Fruit fly (Drosophila melanogaster) whole organism, embryonic: ENCODE data around the gene CG8460.

Experiments
- Ada2b ChIP-seq: fragments of 200-800 bp; sonication (Bioruptor generic); IDR thresholded peaks from 2 replicates; pipeline ENCODE4 v1.3.6; 2022; ENCODE audit warnings: missing biosample characterization, missing genetic modification characterization
- Atf-2 ChIP-seq: fragments of 200-800 bp; sonication (Bioruptor generic); optimal IDR thresholded peaks from 2 replicates; lab custom pipeline; 2016; ENCODE audit warnings: missing biosample characterization, missing genetic modification characterization
- Atf6 ChIP-seq: fragments of 200-800 bp; sonication (Bioruptor generic); IDR thresholded peaks from 2 replicates; pipeline ENCODE4 v1.3.6; 2022; ENCODE audit warnings: missing biosample characterization, missing genetic modification characterization
- CG10209 ChIP-seq: fragments of 200-800 bp; sonication (Bioruptor generic); optimal IDR thresholded peaks from 3 replicates; lab custom pipeline; 2017; ENCODE audit warnings: missing biosample characterization, mild to moderate bottlenecking, missing genetic modification characterization, missing genetic modification reagents
- CG1024 ChIP-seq: fragments of 200-800 bp; sonication (Bioruptor generic); IDR thresholded peaks from 2 replicates; pipeline ENCODE4 v1.3.6; 2022; ENCODE audit warnings: missing biosample characterization, missing genetic modification characterization
- CG10274 ChIP-seq: fragments of 200-800 bp; sonication (Bioruptor generic); optimal IDR thresholded peaks from 3 replicates; lab custom pipeline; 2017; ENCODE audit warnings: missing biosample characterization, mild to moderate bottlenecking, missing genetic modification characterization
- CG10959 ChIP-seq: fragments of 200-800 bp; sonication (Bioruptor generic); IDR thresholded peaks from 2 replicates; pipeline ENCODE4 v1.3.6; 2022; ENCODE audit warnings: missing biosample characterization, missing genetic modification characterization
- CG10979 ChIP-seq: fragments of 200-800 bp; sonication (Bioruptor generic); optimal IDR thresholded peaks from 2 replicates; lab custom pipeline; 2018; ENCODE audit warnings: missing biosample characterization, mild to moderate bottlenecking, missing genetic modification characterization, moderate library complexity
- CG11695 ChIP-seq: fragments of 200-800 bp; sonication (Bioruptor generic); IDR thresholded peaks from 3 replicates; pipeline ENCODE4 v1.3.6; 2022; ENCODE audit warnings: missing biosample characterization, missing genetic modification characterization
- CG13775 ChIP-seq: fragments of 200-800 bp; sonication (Bioruptor generic); optimal IDR thresholded peaks from 3 replicates; lab custom pipeline; 2017; ENCODE audit warnings: missing biosample characterization, mild to moderate bottlenecking, missing genetic modification characterization
- CG14014 ChIP-seq: fragments of 200-800 bp; sonication (Bioruptor generic); IDR thresholded peaks from 2 replicates; pipeline ENCODE4 v1.3.6; 2022; ENCODE audit warnings: missing biosample characterization, missing genetic modification characterization
- CG14050 ChIP-seq: fragments of 200-800 bp; sonication (Bioruptor generic); IDR thresholded peaks from 3 replicates; pipeline ENCODE4 v1.3.6; 2022; ENCODE audit warnings: missing biosample characterization, missing genetic modification characterization
- CG1602 ChIP-seq: fragments of 200-800 bp; sonication (Bioruptor generic); optimal IDR thresholded peaks from 3 replicates; lab custom pipeline; 2016; ENCODE audit warnings: missing biosample characterization, missing genetic modification characterization
- CG2202 ChIP-seq: fragments of 200-800 bp; sonication (Bioruptor generic); optimal IDR thresholded peaks from 2 replicates; lab custom pipeline; 2018; ENCODE audit warnings: missing biosample characterization, mild to moderate bottlenecking, missing genetic modification characterization
- CG31388 ChIP-seq: fragments of 200-800 bp; sonication (Bioruptor generic); optimal IDR thresholded peaks from 2 replicates; lab custom pipeline; 2016; ENCODE audit warnings: missing biosample characterization, missing genetic modification characterization
- CG32532 ChIP-seq: fragments of 200-800 bp; sonication (Bioruptor generic); IDR thresholded peaks from 2 replicates; pipeline ENCODE4 v1.3.6; 2022; ENCODE audit warnings: missing biosample characterization, missing genetic modification characterization
- CG32772 ChIP-seq: fragments of 200-800 bp; sonication (Bioruptor generic); IDR thresholded peaks from 2 replicates; pipeline ENCODE4 v1.3.6; 2022; ENCODE audit warnings: missing biosample characterization, missing genetic modification characterization
- CG33557 ChIP-seq: fragments of 200-800 bp; sonication (Bioruptor generic); optimal IDR thresholded peaks from 2 replicates; lab custom pipeline; 2019; ENCODE audit warnings: missing biosample characterization, mild to moderate bottlenecking, missing genetic modification characterization, moderate library complexity
- CG3847 ChIP-seq: fragments of 200-800 bp; sonication (Bioruptor generic); IDR thresholded peaks from 2 replicates; pipeline ENCODE4 v1.3.6; 2022; ENCODE audit warnings: missing biosample characterization, missing genetic modification characterization
- CG5180 ChIP-seq: fragments of 200-800 bp; sonication (Bioruptor generic); optimal IDR thresholded peaks from 3 replicates; lab custom pipeline; 2017; ENCODE audit warnings: missing biosample characterization, missing genetic modification characterization, mild to moderate bottlenecking, moderate library complexity, missing genetic modification reagents
- CG6683 ChIP-seq: fragments of 200-800 bp; sonication (Bioruptor generic); optimal IDR thresholded peaks from 2 replicates; lab custom pipeline; 2017; ENCODE audit warnings: missing biosample characterization, mild to moderate bottlenecking, missing genetic modification characterization, missing genetic modification reagents
- CG7556 ChIP-seq: fragments of 200-800 bp; sonication (Bioruptor generic); optimal IDR thresholded peaks from 2 replicates; lab custom pipeline; 2017; ENCODE audit warnings: missing biosample characterization, mild to moderate bottlenecking, missing genetic modification characterization
- CG8290 ChIP-seq, 3 experiments: fragments of 200-800 bp; sonication (Bioruptor generic); optimal IDR thresholded peaks; 2 replicates each; lab custom pipeline; 2016 to 2019; ENCODE audit warnings: missing biosample characterization in 3 of 3, missing genetic modification characterization in 3 of 3, mild to moderate bottlenecking in 2 of 3, moderate library complexity in 1 of 3
- Dref ChIP-seq: fragments of 200-800 bp; sonication (Bioruptor generic); IDR thresholded peaks from 2 replicates; pipeline ENCODE4 v1.3.6; 2022; ENCODE audit warnings: missing biosample characterization, missing genetic modification characterization
- E2f2 ChIP-seq: fragments of 200-800 bp; sonication (Bioruptor generic); IDR thresholded peaks from 2 replicates; pipeline ENCODE4 v1.3.6; 2022; ENCODE audit warnings: missing biosample characterization, missing genetic modification characterization
- H15 ChIP-seq: fragments of 200-800 bp; sonication (Bioruptor generic); IDR thresholded peaks from 3 replicates; pipeline ENCODE4 v1.3.6; 2022; ENCODE audit warnings: missing biosample characterization, missing genetic modification characterization
- HLHmδ ChIP-seq: fragments of 200-800 bp; sonication (Bioruptor generic); optimal IDR thresholded peaks from 2 replicates; lab custom pipeline; 2018; ENCODE audit warnings: missing biosample characterization, mild to moderate bottlenecking, missing genetic modification characterization, moderate library complexity
- NFAT ChIP-seq: fragments of 200-800 bp; sonication (Bioruptor generic); IDR thresholded peaks from 2 replicates; pipeline ENCODE4 v1.3.6; 2022; ENCODE audit warnings: missing biosample characterization, missing genetic modification characterization
- Opbp ChIP-seq: fragments of 200-800 bp; sonication (Bioruptor generic); IDR thresholded peaks from 3 replicates; pipeline ENCODE4 v1.3.6; 2022; ENCODE audit warnings: missing biosample characterization, missing genetic modification characterization; ENCODE audit not compliant: partially characterized antibody
- Side ChIP-seq: fragments of 200-800 bp; sonication (Bioruptor generic); optimal IDR thresholded peaks from 2 replicates; lab custom pipeline; 2016; ENCODE audit warnings: missing biosample characterization, missing genetic modification characterization
- Sox102F ChIP-seq: fragments of 200-800 bp; sonication (Bioruptor generic); optimal IDR thresholded peaks from 2 replicates; lab custom pipeline; 2018; ENCODE audit warnings: missing biosample characterization, mild to moderate bottlenecking, missing genetic modification characterization, moderate library complexity
- aop ChIP-seq: fragments of 200-800 bp; sonication (Bioruptor generic); IDR thresholded peaks from 2 replicates; pipeline ENCODE4 v1.3.6; 2022; ENCODE audit warnings: missing biosample characterization, missing genetic modification characterization
- ap ChIP-seq: fragments of 200-800 bp; sonication (Bioruptor generic); IDR thresholded peaks from 2 replicates; pipeline ENCODE4 v1.3.6; 2022; ENCODE audit warnings: missing biosample characterization, missing genetic modification characterization
- cas ChIP-seq: fragments of 200-800 bp; sonication (Bioruptor generic); IDR thresholded peaks from 2 replicates; pipeline ENCODE4 v1.3.6; 2022; ENCODE audit warnings: missing biosample characterization, missing genetic modification characterization
- cg ChIP-seq: fragments of 200-800 bp; sonication (Bioruptor generic); optimal IDR thresholded peaks from 3 replicates; lab custom pipeline; 2019; ENCODE audit warnings: missing biosample characterization, mild to moderate bottlenecking, missing genetic modification characterization, moderate library complexity
- chn ChIP-seq: fragments of 200-800 bp; sonication (Bioruptor generic); optimal IDR thresholded peaks from 2 replicates; lab custom pipeline; 2016; ENCODE audit warnings: missing biosample characterization, missing genetic modification characterization
- en ChIP-seq: fragments of 200-800 bp; sonication (Bioruptor generic); optimal IDR thresholded peaks from 2 replicates; lab custom pipeline; 2016; ENCODE audit warnings: missing biosample characterization, missing genetic modification characterization
- gro ChIP-seq: fragments of 200-800 bp; sonication (Bioruptor generic); optimal IDR thresholded peaks from 2 replicates; lab custom pipeline; 2016; ENCODE audit warnings: missing biosample characterization, missing genetic modification characterization
- lmd ChIP-seq: fragments of 200-800 bp; sonication (Bioruptor generic); IDR thresholded peaks from 2 replicates; pipeline ENCODE4 v1.3.6; 2022; ENCODE audit warnings: missing biosample characterization, missing genetic modification characterization
- mam ChIP-seq: fragments of 200-800 bp; sonication (Bioruptor generic); optimal IDR thresholded peaks from 3 replicates; lab custom pipeline; 2016; ENCODE audit warnings: missing biosample characterization, missing genetic modification characterization
- mirr ChIP-seq: fragments of 200-800 bp; sonication (Bioruptor generic); optimal IDR thresholded peaks from 3 replicates; lab custom pipeline; 2018; ENCODE audit warnings: missing biosample characterization, mild to moderate bottlenecking, missing genetic modification characterization
- nerfin-2 ChIP-seq: fragments of 200-800 bp; sonication (Bioruptor generic); IDR thresholded peaks from 2 replicates; pipeline ENCODE4 v1.3.6; 2022; ENCODE audit warnings: missing biosample characterization, missing genetic modification characterization; ENCODE audit not compliant: partially characterized antibody
- nom ChIP-seq: fragments of 200-800 bp; sonication (Bioruptor generic); optimal IDR thresholded peaks from 2 replicates; lab custom pipeline; 2017; ENCODE audit warnings: missing biosample characterization, missing genetic modification characterization, mild to moderate bottlenecking, moderate library complexity, missing genetic modification reagents
- pb ChIP-seq: fragments of 200-800 bp; sonication (Bioruptor generic); optimal IDR thresholded peaks from 3 replicates; lab custom pipeline; 2016; ENCODE audit warnings: missing biosample characterization, missing genetic modification characterization
- prd ChIP-seq, 3 experiments: fragments of >200 bp in 2 of 3; fragments of 200-800 bp in 1 of 3; sonication (Bioruptor generic) in 1 of 3; optimal IDR thresholded peaks in 2 of 3; IDR thresholded peaks in 1 of 3; 2 replicates in 2 of 3; 3 replicates in 1 of 3; pipeline versions ENCODE4 v1.3.6 to Lab custom; 2017 to 2022; ENCODE audit warnings: missing biosample characterization in 1 of 3, missing genetic modification characterization in 1 of 3
- stc ChIP-seq: fragments of 200-800 bp; sonication (Bioruptor generic); IDR thresholded peaks from 2 replicates; pipeline ENCODE4 v1.3.6; 2022; ENCODE audit warnings: missing biosample characterization, missing genetic modification characterization
- toy ChIP-seq: fragments of 200-800 bp; sonication (Bioruptor generic); IDR thresholded peaks from 2 replicates; pipeline ENCODE4 v1.3.6; 2022; ENCODE audit warnings: missing biosample characterization, missing genetic modification characterization
- z ChIP-seq: fragments of 200-800 bp; sonication (Bioruptor generic); IDR thresholded peaks from 3 replicates; pipeline ENCODE4 v1.3.6; 2022; ENCODE audit warnings: missing biosample characterization, missing genetic modification characterization
- zf30C ChIP-seq: fragments of 200-800 bp; sonication (Bioruptor generic); optimal IDR thresholded peaks from 3 replicates; lab custom pipeline; 2018; ENCODE audit warnings: missing biosample characterization, mild to moderate bottlenecking, missing genetic modification characterization
- zfh1 ChIP-seq: fragments of 200-800 bp; sonication (Bioruptor generic); IDR thresholded peaks from 3 replicates; pipeline ENCODE4 v1.3.6; 2022; ENCODE audit warnings: missing biosample characterization, missing genetic modification characterization

The CG8460 gene

dm6 chr2L:8229628-8230027 lies 32.6 kb downstream of the CG8460 start (continued):
- TF ChIP-seq CG10209 (GFP tag; lab: Kevin White, UChicago): peak; percentile 0
- peak; percentile 46 for TF ChIP-seq CG3847 (GFP tag; lab: Robert Waterston, UW)
- TF ChIP-seq chn: peak; percentile 14
- TF ChIP-seq CG1602: peak; percentile 31
- no peak for TF ChIP-seq prd (optimal IDR thresholded peaks at IDR 0.05; lab: Kevin White, UChicago)
- TF ChIP-seq prd (GFP tag; IDR thresholded peaks at IDR 0.05; lab: Robert Waterston, UW): peak; percentile 73
- TF ChIP-seq CG13775: peak; percentile 10
- TF ChIP-seq E2f2 (GFP tag; lab: Robert Waterston, UW): peak; percentile 22; the same call in 1 of the 2 replicates
- TF ChIP-seq Atf6 (GFP tag; lab: Robert Waterston, UW): peak; percentile 60; the same call in 1 of the 2 replicates
- peak; percentile 45 for TF ChIP-seq CG14014
- TF ChIP-seq gro (GFP tag; lab: Kevin White, UChicago): no peak
- TF ChIP-seq CG10979 (tag; lab: Kevin White, UChicago): peak; percentile 27
- no peak; the same call in 2 of the 3 replicates for TF ChIP-seq CG14050
- TF ChIP-seq CG10274: no peak
- TF ChIP-seq mirr (GFP tag; lab: Kevin White, UChicago): no peak
- TF ChIP-seq ap (GFP tag; lab: Robert Waterston, UW): no peak
- TF ChIP-seq CG11695: peak; percentile 44; the same call in 1 of the 3 replicates
- TF ChIP-seq z (GFP tag; lab: Robert Waterston, UW): no peak
- TF ChIP-seq CG6683 (GFP tag; lab: Kevin White, UChicago): no peak
- TF ChIP-seq aop (GFP tag; lab: Robert Waterston, UW): no peak
- no peak for TF ChIP-seq toy (GFP tag; lab: Robert Waterston, UW)
- TF ChIP-seq nom (GFP tag; lab: Kevin White, UChicago): peak; percentile 11
- no peak for TF ChIP-seq Side (GFP tag; lab: Kevin White, UChicago)
- no peak for TF ChIP-seq en (GFP tag; lab: Kevin White, UChicago)
- TF ChIP-seq zfh1 (GFP tag; lab: Robert Waterston, UW): peak; percentile 57; the same call in 2 of the 3 replicates
- TF ChIP-seq CG1024 (GFP tag; lab: Robert Waterston, UW): 0 out of 2 replicates have a peak, but pooled peaks have one; percentile 22
- TF ChIP-seq nerfin-2 (GFP tag; lab: Robert Waterston, UW): no peak
- no peak for TF ChIP-seq CG5180 (GFP tag; lab: Kevin White, UChicago)
- TF ChIP-seq CG7556: no peak
- TF ChIP-seq CG32532 (GFP tag; lab: Robert Waterston, UW): peak; percentile 46; the same call in 1 of the 2 replicates
- TF ChIP-seq Opbp (GFP tag; lab: Robert Waterston, UW): no peak
- no peak for TF ChIP-seq Dref
- TF ChIP-seq Ada2b: peak; percentile 61; the same call in 1 of the 2 replicates
- no peak for TF ChIP-seq pb
- no peak for TF ChIP-seq zf30C (GFP tag; lab: Kevin White, UChicago)
- no peak for TF ChIP-seq HLHmδ
- TF ChIP-seq CG10959: peak; percentile 43; the same call in 1 of the 2 replicates
- TF ChIP-seq Sox102F (GFP tag; lab: Kevin White, UChicago): peak; percentile 33
- peak; percentile 14 for TF ChIP-seq mam (GFP tag; lab: Kevin White, UChicago)
- TF ChIP-seq stc: peak; percentile 46; the same call in 1 of the 2 replicates
- no peak for TF ChIP-seq cas (GFP tag; lab: Robert Waterston, UW)
- no peak for TF ChIP-seq NFAT (GFP tag; lab: Robert Waterston, UW)
- TF ChIP-seq H15: peak; percentile 37; the same call in 2 of the 3 replicates
- no peak for TF ChIP-seq CG8290 (GFP tag; optimal IDR thresholded peaks at IDR 0.05; lab: Kevin White, UChicago)
- no peak for TF ChIP-seq CG8290 (tag; optimal IDR thresholded peaks at IDR 0.05; lab: Kevin White, UChicago)
- TF ChIP-seq lmd: peak; percentile 52; the same call in 1 of the 2 replicates
- no peak for TF ChIP-seq CG31388 (GFP tag; lab: Kevin White, UChicago)
- TF ChIP-seq CG32772 (GFP tag; lab: Robert Waterston, UW): no peak
- TF ChIP-seq CG2202 (tag; lab: Kevin White, UChicago): no peak
- peak; percentile 19 for TF ChIP-seq Atf-2 (GFP tag; lab: Kevin White, UChicago)
- no peak for TF ChIP-seq CG33557 (GFP tag; lab: Kevin White, UChicago)
- TF ChIP-seq cg (GFP tag; lab: Kevin White, UChicago): no peak
